Fruit fly (Drosophila melanogaster): ENCODE data around the gene CG12692.

The CG12692 gene

dm6 chrX:4322234-4323210, 20.4 kb upstream of the CG12692 start, which contains the start of gene norpA (continued):
- TF ChIP-seq CG14965 (GFP tag; optimal IDR thresholded peaks at IDR 0.05; ENCODE audit: borderline replicate concordance), result no peak
- TF ChIP-seq ci (GFP tag; IDR thresholded peaks at IDR 0.05), result peak; percentile 10; the same call in 1 of the 3 replicates
- no peak for TF ChIP-seq croc (GFP tag; conservative IDR thresholded peaks at IDR 0.05)
- no peak for TF ChIP-seq CG16815 (GFP tag; optimal IDR thresholded peaks at IDR 0.05)
- no peak for TF ChIP-seq corto (GFP tag; optimal IDR thresholded peaks at IDR 0.05)
- TF ChIP-seq Nf-YC (tag; optimal IDR thresholded peaks at IDR 0.05), result no peak
- peak; percentile 2 for TF ChIP-seq CG8388 (GFP tag; optimal IDR thresholded peaks at IDR 0.05)
- TF ChIP-seq CG11504 (tag; optimal IDR thresholded peaks at IDR 0.05), result peak; percentile 53
- TF ChIP-seq Asciz (GFP tag; optimal IDR thresholded peaks at IDR 0.05), result no peak
- peak; percentile 25 for TF ChIP-seq grau (tag; optimal IDR thresholded peaks at IDR 0.05)
- TF ChIP-seq CG10654 (GFP tag; optimal IDR thresholded peaks at IDR 0.05), result no peak
- TF ChIP-seq CG11247 (GFP tag; IDR thresholded peaks at IDR 0.05), result 0 out of 2 replicates have a peak, but pooled peaks have one; percentile 18
- TF ChIP-seq Atf6 (GFP tag; IDR thresholded peaks at IDR 0.05), result no peak; the same call in 1 of the 2 replicates
- TF ChIP-seq Sry-δ (GFP tag; optimal IDR thresholded peaks at IDR 0.05), result peak; percentile 89
- peak; percentile 69 for TF ChIP-seq Doc3 (GFP tag; IDR thresholded peaks at IDR 0.05; ENCODE audit: partially characterized antibody)
- peak; percentile 73 for TF ChIP-seq Ets65A (GFP tag)
- peak; percentile 72 for TF ChIP-seq sna (GFP tag; IDR thresholded peaks at IDR 0.05; ENCODE audit: partially characterized antibody)
- TF ChIP-seq CoRest (tag; optimal IDR thresholded peaks at IDR 0.05), result peak; percentile 24
- no peak for TF ChIP-seq CG9876 (GFP tag; optimal IDR thresholded peaks at IDR 0.05)
- peak; percentile 25 for TF ChIP-seq PHDP (tag; optimal IDR thresholded peaks at IDR 0.05)
- TF ChIP-seq CG14860 (GFP tag; IDR thresholded peaks at IDR 0.05; ENCODE audit: partially characterized antibody), result peak; percentile 86
- TF ChIP-seq CG11093 (GFP tag; IDR thresholded peaks at IDR 0.05), result no peak
- peak; percentile 82 for TF ChIP-seq stwl (tag; optimal IDR thresholded peaks at IDR 0.05)
- TF ChIP-seq prd (optimal IDR thresholded peaks at IDR 0.05), result no peak
- peak; percentile 22; the same call in 1 of the 3 replicates for TF ChIP-seq prd (GFP tag; IDR thresholded peaks at IDR 0.05)
- TF ChIP-seq fru (optimal IDR thresholded peaks at IDR 0.05), result no peak
- TF ChIP-seq fd3F (GFP tag; optimal IDR thresholded peaks at IDR 0.05), result peak; percentile 9
- no peak for TF ChIP-seq CG15073 (GFP tag; optimal IDR thresholded peaks at IDR 0.05)
- TF ChIP-seq knrl (GFP tag; IDR thresholded peaks at IDR 0.05; ENCODE audit: partially characterized antibody), result peak; percentile 90
- TF ChIP-seq CG5180 (GFP tag; optimal IDR thresholded peaks at IDR 0.05), result no peak
- TF ChIP-seq slbo (GFP tag; IDR thresholded peaks at IDR 0.05), result peak; percentile 44
- TF ChIP-seq Ravus (GFP tag; IDR thresholded peaks at IDR 0.05), result no peak
- TF ChIP-seq Myb (GFP tag; optimal IDR thresholded peaks at IDR 0.05), result peak; percentile 15
- no peak for TF ChIP-seq CG1832 (GFP tag; optimal IDR thresholded peaks at IDR 0.05)
- TF ChIP-seq CG12769 (tag; optimal IDR thresholded peaks at IDR 0.05), result no peak
- TF ChIP-seq gfzf (GFP tag; optimal IDR thresholded peaks at IDR 0.05), result peak; percentile 18
- TF ChIP-seq bsh (GFP tag; optimal IDR thresholded peaks at IDR 0.05), result peak; percentile 5 to 54
- no peak for TF ChIP-seq CG17612 (GFP tag; IDR thresholded peaks at IDR 0.05)
- TF ChIP-seq chif (GFP tag; optimal IDR thresholded peaks at IDR 0.05), result peak; percentile 3 to 5
- no peak for TF ChIP-seq CG7271 (tag; optimal IDR thresholded peaks at IDR 0.05)
- TF ChIP-seq CG15601 (tag; optimal IDR thresholded peaks at IDR 0.05), result no peak
- TF ChIP-seq Bteb2 (GFP tag; optimal IDR thresholded peaks at IDR 0.05), result no peak
- TF ChIP-seq trem (tag; optimal IDR thresholded peaks at IDR 0.05), result peak; percentile 50
- TF ChIP-seq HLHmδ (GFP tag; optimal IDR thresholded peaks at IDR 0.05), result no peak
- TF ChIP-seq aop (GFP tag; IDR thresholded peaks at IDR 0.05), result no peak
- no peak for TF ChIP-seq peb (GFP tag; IDR thresholded peaks at IDR 0.05)
- TF ChIP-seq CG13894 (tag; optimal IDR thresholded peaks at IDR 0.05), result peak; percentile 61
- peak; percentile 33 for TF ChIP-seq Meics (GFP tag; optimal IDR thresholded peaks at IDR 0.05)
